Fruit fly (Drosophila melanogaster) whole organism, pupa: ENCODE results near the gene CG14109.
A peak's percentile ranks its signal among the peaks of the same experiment; 100 is the strongest.

Experiments used
- CG12605 ChIP-seq: fragments of 200-800 bp; sonication (Bioruptor generic); IDR thresholded peaks from 2 replicates; pipeline ENCODE4 v1.3.6; 2022; ENCODE audit warnings: missing biosample characterization, missing genetic modification characterization
- CG13204 ChIP-seq: fragments of 200-800 bp; sonication (Bioruptor generic); optimal IDR thresholded peaks from 2 replicates; lab custom pipeline; 2018; ENCODE audit warnings: missing biosample characterization, mild to moderate bottlenecking, missing genetic modification characterization, moderate library complexity
- CG14655 ChIP-seq: fragments of 200-800 bp; sonication (Bioruptor generic); optimal IDR thresholded peaks from 3 replicates; lab custom pipeline; 2017; ENCODE audit warnings: mild to moderate bottlenecking, missing biosample characterization, missing genetic modification reagents, missing genetic modification characterization
- CG17806 ChIP-seq: fragments of 200-800 bp; sonication (Bioruptor generic); optimal IDR thresholded peaks from 2 replicates; lab custom pipeline; 2018; ENCODE audit warnings: missing biosample characterization, mild to moderate bottlenecking, missing genetic modification characterization, moderate library complexity
- CG4496 ChIP-seq: fragments of 200-800 bp; sonication (Bioruptor generic); IDR thresholded peaks from 3 replicates; pipeline ENCODE4 v1.3.6; 2022; ENCODE audit warnings: missing biosample characterization, missing genetic modification characterization
- CG8159 ChIP-seq: fragments of 200-800 bp; sonication (Bioruptor generic); optimal IDR thresholded peaks from 3 replicates; lab custom pipeline; 2018; ENCODE audit warnings: missing biosample characterization, mild to moderate bottlenecking, missing genetic modification characterization, moderate library complexity
- Ets98B ChIP-seq: fragments of 200-800 bp; sonication (Bioruptor generic); IDR thresholded peaks from 2 replicates; pipeline ENCODE4 v1.3.6; 2022; ENCODE audit warnings: missing biosample characterization, missing genetic modification characterization
- Pif1A ChIP-seq: fragments of 200-800 bp; sonication (Bioruptor generic); optimal IDR thresholded peaks from 3 replicates; lab custom pipeline; 2016; ENCODE audit warnings: missing biosample characterization, missing genetic modification characterization
- Pif1B ChIP-seq: fragments of 200-800 bp; sonication (Bioruptor generic); optimal IDR thresholded peaks from 3 replicates; lab custom pipeline; 2016; ENCODE audit warnings: missing biosample characterization, missing genetic modification characterization

DNA sequence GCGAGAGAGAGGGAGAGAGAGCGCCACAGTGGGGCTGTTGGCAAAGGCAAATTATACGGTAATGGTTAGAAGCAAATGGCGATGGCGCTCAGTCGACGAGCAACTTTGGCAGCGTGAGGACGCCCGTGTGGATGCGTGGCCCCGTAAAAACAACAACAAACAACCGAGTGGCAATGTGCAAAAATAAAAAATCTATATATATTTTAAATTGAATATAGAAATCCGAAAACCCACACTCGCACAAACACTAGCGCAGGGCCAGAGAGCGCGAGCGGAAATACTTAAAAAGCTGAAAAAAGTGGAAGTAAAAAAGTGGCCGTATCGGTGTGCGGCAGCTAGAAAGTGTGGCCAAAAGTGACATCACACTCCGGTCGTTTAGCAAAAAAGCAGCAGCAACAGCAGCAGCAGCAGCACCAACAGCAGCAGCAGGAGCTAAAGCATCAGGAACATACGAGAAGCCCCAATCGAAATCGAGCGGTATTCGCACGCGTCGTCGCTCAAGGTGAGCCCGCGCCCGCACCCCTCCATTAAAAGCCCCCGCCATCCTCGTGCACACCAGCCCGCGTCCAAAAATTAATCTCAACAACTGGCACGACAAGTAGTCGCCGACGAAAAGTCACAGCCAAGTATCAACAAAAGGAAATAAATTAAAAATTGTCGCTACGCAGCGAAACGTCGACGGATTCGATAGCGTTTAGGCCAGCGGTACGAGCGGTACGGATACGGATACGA is 36.9 kb downstream of the CG14109 start, which contains the start of gene stv:
- TF ChIP-seq CG17806 (tag; lab: Kevin White, UChicago) (no peak), CG13204 (GFP tag; lab: Kevin White, UChicago) (no peak), Pif1B (GFP tag; lab: Kevin White, UChicago) (no peak), Ets98B (GFP tag; lab: Robert Waterston, UW) (peak; percentile 9; the same call in 1 of the 2 replicates), Pif1A (no peak), CG14655 (GFP tag; lab: Kevin White, UChicago) (no peak), CG12605 (no peak), CG4496 (GFP tag; lab: Robert Waterston, UW) (no peak), CG8159 (tag; lab: Kevin White, UChicago) (no peak)
